Worm (Caenorhabditis elegans) whole organism, L1 larva: Measurements from ENCODE around the gene sek-6.

Experiments
- C04F5.9 ChIP-seq: sonication (generic microtip); optimal IDR thresholded peaks from 2 replicates; lab custom pipeline; 2016; ENCODE audit warnings: missing genetic modification characterization, missing compliant biosample characterization
- C16A3.4 ChIP-seq: fragments of 150-350 bp; optimal IDR thresholded peaks from 2 replicates; lab custom pipeline; 2014; ENCODE audit warnings: missing biosample characterization, missing genetic modification characterization
- Y116A8C.19 ChIP-seq: sonication (generic microtip); optimal IDR thresholded peaks from 2 replicates; lab custom pipeline; 2016; ENCODE audit warnings: missing compliant biosample characterization, missing genetic modification characterization, borderline replicate concordance
- aha-1 ChIP-seq: fragments of 150-350 bp; optimal IDR thresholded peaks from 2 replicates; lab custom pipeline; 2014; ENCODE audit warnings: missing biosample characterization, missing genetic modification characterization
- aly-2 ChIP-seq: fragments of 150-350 bp; optimal IDR thresholded peaks from 2 replicates; lab custom pipeline; 2014; ENCODE audit warnings: missing biosample characterization, missing genetic modification characterization
- blmp-1 ChIP-seq: fragments of 150-350 bp; optimal IDR thresholded peaks from 2 replicates; lab custom pipeline; 2014; ENCODE audit warnings: missing biosample characterization, missing genetic modification characterization
- ceh-63 ChIP-seq: fragments of 200-800 bp; sonication (Bioruptor generic); optimal IDR thresholded peaks from 2 replicates; lab custom pipeline; 2018; ENCODE audit warnings: mild to moderate bottlenecking, missing genetic modification characterization, missing compliant biosample characterization
- ceh-82 ChIP-seq, 3 experiments: fragments of 150-350 bp in 1 of 3; sonication (generic microtip) in 2 of 3; optimal IDR thresholded peaks; 2 replicates each; lab custom pipeline; 2014 to 2017; ENCODE audit warnings: missing biosample characterization in 3 of 3, missing genetic modification characterization in 3 of 3
- ceh-88 ChIP-seq: fragments of 200-800 bp; sonication (Bioruptor generic); IDR thresholded peaks from 2 replicates; pipeline ENCODE4 v1.3.6; 2022; ENCODE audit warnings: missing genetic modification characterization, missing compliant biosample characterization
- ceh-90 ChIP-seq: sonication (generic microtip); optimal IDR thresholded peaks from 2 replicates; lab custom pipeline; 2016; ENCODE audit warnings: missing genetic modification characterization, missing compliant biosample characterization
- dsc-1 ChIP-seq: sonication (generic microtip); optimal IDR thresholded peaks from 2 replicates; lab custom pipeline; 2016; ENCODE audit warnings: mild to moderate bottlenecking, missing genetic modification characterization, missing compliant biosample characterization
- efl-1 ChIP-seq, 4 experiments: fragments of 150-350 bp; optimal IDR thresholded peaks in 3 of 4; peaks in 1 of 4; 1 replicate in 1 of 4; 2 replicates in 3 of 4; lab custom pipeline; 2014; ENCODE audit warnings: missing biosample characterization in 2 of 4, missing genetic modification characterization in 2 of 4, missing genetic modification reagents in 2 of 4
- efl-3 ChIP-seq: fragments of 200-800 bp; sonication (Bioruptor generic); optimal IDR thresholded peaks from 2 replicates; lab custom pipeline; 2018; ENCODE audit warnings: mild to moderate bottlenecking, missing genetic modification characterization, missing compliant biosample characterization
- ets-5 ChIP-seq: fragments of 200-800 bp; sonication (Bioruptor generic); IDR thresholded peaks from 2 replicates; pipeline ENCODE4 v1.3.6; 2022; ENCODE audit warnings: missing genetic modification characterization, missing compliant biosample characterization
- fkh-10 ChIP-seq: sonication (generic microtip); optimal IDR thresholded peaks from 2 replicates; lab custom pipeline; 2017; ENCODE audit warnings: missing biosample characterization, missing genetic modification reagents, missing genetic modification characterization
- fkh-4 ChIP-seq: sonication (generic microtip); optimal IDR thresholded peaks from 2 replicates; lab custom pipeline; 2016; ENCODE audit warnings: missing compliant biosample characterization, missing genetic modification characterization, borderline replicate concordance
- fkh-8 ChIP-seq: sonication (generic microtip); optimal IDR thresholded peaks from 2 replicates; lab custom pipeline; 2016; ENCODE audit warnings: mild to moderate bottlenecking, missing genetic modification characterization, missing compliant biosample characterization
- fos-1 ChIP-seq: fragments of 150-350 bp; optimal IDR thresholded peaks from 2 replicates; lab custom pipeline; 2014; ENCODE audit warnings: missing biosample characterization, missing genetic modification characterization
- hlh-17 ChIP-seq: fragments of 200-800 bp; sonication (Bioruptor generic); optimal IDR thresholded peaks from 2 replicates; lab custom pipeline; 2018; ENCODE audit warnings: missing genetic modification characterization, mild to moderate bottlenecking, missing compliant biosample characterization, moderate library complexity, borderline replicate concordance
- isw-1 ChIP-seq: fragments of 200-800 bp; sonication (Bioruptor generic); IDR thresholded peaks from 2 replicates; pipeline ENCODE4 v1.3.6; 2022; ENCODE audit warnings: missing genetic modification characterization, missing compliant biosample characterization
- lin-14 ChIP-seq: fragments of 200-800 bp; sonication (Bioruptor generic); optimal IDR thresholded peaks from 2 replicates; lab custom pipeline; 2018; ENCODE audit warnings: mild to moderate bottlenecking, missing genetic modification characterization, moderate library complexity, missing compliant biosample characterization
- lin-15B ChIP-seq: fragments of 150-350 bp; sonication (generic microtip); optimal IDR thresholded peaks from 3 replicates; lab custom pipeline; 2014; ENCODE audit warnings: missing biosample characterization, missing genetic modification characterization
- lin-35 ChIP-seq, 2 experiments: fragments of 150-350 bp; optimal IDR thresholded peaks; 2 replicates each; lab custom pipeline; 2014; ENCODE audit warnings: missing biosample characterization in 2 of 2, missing genetic modification characterization in 2 of 2, missing genetic modification reagents in 2 of 2
- lin-39 ChIP-seq: fragments of 150-350 bp; optimal IDR thresholded peaks from 2 replicates; lab custom pipeline; 2014; ENCODE audit warnings: missing biosample characterization, missing genetic modification reagents, missing genetic modification characterization
- mab-9 ChIP-seq: fragments of 200-800 bp; sonication (Bioruptor generic); IDR thresholded peaks from 2 replicates; pipeline ENCODE4 v1.3.6; 2022; ENCODE audit warnings: missing genetic modification reagents, missing genetic modification characterization, missing compliant biosample characterization
- mdl-1 ChIP-seq, 2 experiments: fragments of 150-350 bp; optimal IDR thresholded peaks; 2 replicates each; lab custom pipeline; 2014 to 2017; ENCODE audit warnings: missing biosample characterization in 2 of 2, missing genetic modification characterization in 2 of 2, inconsistent platforms in 1 of 2
- mef-2 ChIP-seq: fragments of 150-350 bp; optimal IDR thresholded peaks from 2 replicates; lab custom pipeline; 2014; ENCODE audit warnings: missing biosample characterization, missing genetic modification characterization
- mep-1 ChIP-seq: fragments of 150-350 bp; optimal IDR thresholded peaks from 2 replicates; lab custom pipeline; 2014; ENCODE audit warnings: missing biosample characterization, missing genetic modification characterization
- nhr-11 ChIP-seq: fragments of 150-350 bp; optimal IDR thresholded peaks from 2 replicates; lab custom pipeline; 2014; ENCODE audit warnings: missing biosample characterization, missing genetic modification characterization
- nhr-12 ChIP-seq: sonication (generic microtip); optimal IDR thresholded peaks from 2 replicates; lab custom pipeline; 2017; ENCODE audit warnings: missing biosample characterization, missing genetic modification characterization
- nhr-19 ChIP-seq: fragments of 200-800 bp; sonication (Bioruptor generic); conservative IDR thresholded peaks from 2 replicates; pipeline ENCODE4 v1.3.6; 2022; ENCODE audit warnings: missing genetic modification characterization, missing compliant biosample characterization
- nhr-237 ChIP-seq: fragments of 150-350 bp; optimal IDR thresholded peaks from 2 replicates; lab custom pipeline; 2014; ENCODE audit warnings: missing biosample characterization, missing genetic modification characterization
- nhr-28 ChIP-seq: fragments of 150-350 bp; optimal IDR thresholded peaks from 2 replicates; lab custom pipeline; 2014; ENCODE audit warnings: missing biosample characterization, missing genetic modification characterization
- nhr-47 ChIP-seq: sonication (generic microtip); optimal IDR thresholded peaks from 2 replicates; lab custom pipeline; 2016; ENCODE audit warnings: mild to moderate bottlenecking, missing genetic modification characterization, moderate library complexity, missing compliant biosample characterization
- nhr-71 ChIP-seq: sonication (generic microtip); optimal IDR thresholded peaks from 2 replicates; lab custom pipeline; 2016; ENCODE audit warnings: mild to moderate bottlenecking, missing genetic modification characterization, moderate library complexity, missing compliant biosample characterization
- nhr-76 ChIP-seq: sonication (generic microtip); optimal IDR thresholded peaks from 2 replicates; lab custom pipeline; 2017; ENCODE audit warnings: missing biosample characterization, missing genetic modification characterization
- nhr-84 ChIP-seq: sonication (generic microtip); optimal IDR thresholded peaks from 2 replicates; lab custom pipeline; 2017; ENCODE audit warnings: missing biosample characterization, missing genetic modification characterization
- nhr-85 ChIP-seq: sonication (generic microtip); peaks from one replicate; lab custom pipeline; 2016; ENCODE audit warnings: missing genetic modification characterization, inconsistent platforms, missing compliant biosample characterization
- nhr-90 ChIP-seq: sonication (generic microtip); optimal IDR thresholded peaks from 2 replicates; lab custom pipeline; 2016; ENCODE audit warnings: mild to moderate bottlenecking, missing genetic modification characterization, missing compliant biosample characterization; ENCODE audit not compliant: poor library complexity
- pqm-1 ChIP-seq: sonication (generic microtip); optimal IDR thresholded peaks from 3 replicates; lab custom pipeline; 2017; ENCODE audit warnings: missing biosample characterization, missing genetic modification characterization
- snu-23 ChIP-seq: sonication (generic microtip); optimal IDR thresholded peaks from 2 replicates; lab custom pipeline; 2016; ENCODE audit warnings: missing genetic modification characterization, missing compliant biosample characterization
- swsn-7 ChIP-seq: sonication (generic microtip); optimal IDR thresholded peaks from 2 replicates; lab custom pipeline; 2016; ENCODE audit warnings: missing genetic modification characterization, missing compliant biosample characterization
- tbx-2 ChIP-seq: sonication (generic microtip); optimal IDR thresholded peaks from 2 replicates; lab custom pipeline; 2016; ENCODE audit warnings: missing genetic modification characterization, missing compliant biosample characterization
- unc-130 ChIP-seq: fragments of 150-350 bp; optimal IDR thresholded peaks from 2 replicates; lab custom pipeline; 2017; ENCODE audit warnings: missing biosample characterization, missing genetic modification characterization, inconsistent platforms
- vab-15 ChIP-seq: sonication (generic microtip); optimal IDR thresholded peaks from 2 replicates; lab custom pipeline; 2017; ENCODE audit warnings: missing genotype, mild to moderate bottlenecking, missing genetic modification characterization, missing compliant biosample characterization
- zip-4 ChIP-seq: fragments of 200-800 bp; sonication (Bioruptor generic); optimal IDR thresholded peaks from 2 replicates; lab custom pipeline; 2018; ENCODE audit warnings: mild to moderate bottlenecking, missing genetic modification characterization, moderate library complexity, missing compliant biosample characterization
- ztf-11 ChIP-seq, 2 experiments: sonication (generic microtip); optimal IDR thresholded peaks; 2 replicates each; lab custom pipeline; 2016 to 2017; ENCODE audit warnings: missing genetic modification characterization in 2 of 2, missing biosample characterization in 1 of 2, missing compliant biosample characterization in 1 of 2

sek-6 gene

ce11 chrX:9999599-10000201, 31.2 kb upstream of the sek-6 start (continued):
- TF ChIP-seq mef-2 (no peak), dsc-1 (tag; lab: Kevin White, UChicago) (peak; percentile 74), blmp-1 (peak; percentile 58), ceh-90 (tag; lab: Kevin White, UChicago) (no peak), snu-23 (peak; percentile 74), mab-9 (GFP tag; lab: Robert Waterston, UW) (peak; percentile 62), ztf-11 (tag; optimal IDR thresholded peaks at IDR 0.05; lab: Kevin White, UChicago) (peak in 1 of 2 experiments; percentile 24), nhr-85 (peak; percentile 92), lin-35 (GFP tag; optimal IDR thresholded peaks at IDR 0.05; lab: Kevin White, UChicago) (peak; percentile 33 to 57), C16A3.4 (tag; lab: Kevin White, UChicago) (peak; percentile 25), nhr-90 (tag; lab: Kevin White, UChicago) (peak; percentile 38), fkh-8 (tag; lab: Kevin White, UChicago) (peak; percentile 88), efl-3 (GFP tag; lab: Kevin White, UChicago) (no peak), fkh-10 (peak; percentile 56), ceh-82 (tag; optimal IDR thresholded peaks at IDR 0.05; lab: Kevin White, UChicago) (peak; percentile 27 to 75 (median 36)), zip-4 (GFP tag; lab: Kevin White, UChicago) (no peak), nhr-28 (no peak), efl-1 (optimal IDR thresholded peaks at IDR 0.05; lab: Kevin White, UChicago) (peak; percentile 45 to 50), efl-1 (GFP tag; optimal IDR thresholded peaks at IDR 0.05 in 1 of 2; lab: Kevin White, UChicago) (peak; percentile 9 to 94), aha-1 (no peak), nhr-19 (GFP tag; lab: Robert Waterston, UW) (peak; percentile 70), ceh-88 (GFP tag; lab: Robert Waterston, UW) (peak; percentile 16; the same call in 1 of the 2 replicates), mdl-1 (tag; optimal IDR thresholded peaks at IDR 0.05; lab: Kevin White, UChicago) (peak in 1 of 2 experiments; percentile 76), unc-130 (tag; lab: Kevin White, UChicago) (no peak), tbx-2 (tag; lab: Kevin White, UChicago) (peak; percentile 68), vab-15 (tag; lab: Kevin White, UChicago) (no peak), nhr-84 (tag; lab: Kevin White, UChicago) (no peak), fos-1 (no peak), lin-15B (no peak), mep-1 (tag; lab: Kevin White, UChicago) (peak; percentile 70), nhr-12 (tag; lab: Kevin White, UChicago) (no peak), fkh-4 (tag; lab: Kevin White, UChicago) (peak; percentile 57), aly-2 (no peak)

- TF ChIP-seq ceh-88 (GFP tag; lab: Robert Waterston, UW) (no peak), nhr-237 (tag; lab: Kevin White, UChicago) (no peak), hlh-17 (GFP tag; lab: Kevin White, UChicago) (no peak), zip-4 (GFP tag; lab: Kevin White, UChicago) (no peak), nhr-76 (tag; lab: Kevin White, UChicago) (no peak), ceh-63 (GFP tag; lab: Kevin White, UChicago) (no peak), nhr-71 (no peak), ets-5 (GFP tag; lab: Robert Waterston, UW) (no peak), C04F5.9 (tag; lab: Kevin White, UChicago) (no peak), nhr-47 (no peak), nhr-19 (GFP tag; lab: Robert Waterston, UW) (no peak), Y116A8C.19 (tag; lab: Kevin White, UChicago) (no peak), pqm-1 (tag; lab: Kevin White, UChicago) (no peak), lin-14 (GFP tag; lab: Kevin White, UChicago) (no peak), lin-39 (tag; lab: Kevin White, UChicago) (no peak), nhr-11 (tag; lab: Kevin White, UChicago) (no peak), isw-1 (GFP tag; lab: Robert Waterston, UW) (no peak), vab-15 (tag; lab: Kevin White, UChicago) (no peak), swsn-7 (tag; lab: Kevin White, UChicago) (no peak), fkh-4 (tag; lab: Kevin White, UChicago) (no peak)
Observed at ce11 chrX:10000635-10001034, 30.3 kb upstream of the sek-6 start, which contains the start of gene F19C6.2. Gene F19C6.2, plus strand, starts transcription at chrX:10000935.
